Worm (Caenorhabditis elegans): ENCODE measurements around the gene W06B4.2.

- TF ChIP-seq flt-1 (GFP tag; IDR thresholded peaks at IDR 0.05) (no peak), sea-1 (GFP tag; conservative IDR thresholded peaks at IDR 0.05) (no peak), ama-1 (optimal IDR thresholded peaks at IDR 0.05) (no peak), aly-1 (tag; optimal IDR thresholded peaks at IDR 0.05) (no peak), hmbx-1 (tag; optimal IDR thresholded peaks at IDR 0.05) (no peak)
Measured at ce11 chrII:4506552-4507291, 38.8 kb downstream of the W06B4.2 start.

All from whole organism, early embryonic.